Worm (Caenorhabditis elegans) whole organism, L3 larva: ENCODE results near the gene skpt-1.

Experiments
- R02D3.7 ChIP-seq: fragments of 150-350 bp; optimal IDR thresholded peaks from 2 replicates; lab custom pipeline; 2014; ENCODE audit warnings: missing biosample characterization, missing genetic modification characterization
- ZK546.5 ChIP-seq: sonication (generic microtip); optimal IDR thresholded peaks from 2 replicates; lab custom pipeline; 2017; ENCODE audit warnings: missing biosample characterization, missing genetic modification characterization
- aly-2 ChIP-seq: fragments of 150-350 bp; optimal IDR thresholded peaks from 2 replicates; lab custom pipeline; 2014; ENCODE audit warnings: missing biosample characterization, missing genetic modification characterization
- ama-1 ChIP-seq: fragments of 150-350 bp; optimal IDR thresholded peaks from 2 replicates; lab custom pipeline; 2018
- ceh-16 ChIP-seq: sonication (generic microtip); optimal IDR thresholded peaks from 2 replicates; lab custom pipeline; 2017; ENCODE audit warnings: missing biosample characterization, missing genetic modification characterization
- daf-12 ChIP-seq: fragments of 150-350 bp; optimal IDR thresholded peaks from 2 replicates; lab custom pipeline; 2014; ENCODE audit warnings: missing biosample characterization, missing genetic modification reagents, missing genetic modification characterization
- egl-5 ChIP-seq: fragments of 150-350 bp; optimal IDR thresholded peaks from 2 replicates; lab custom pipeline; 2017; ENCODE audit warnings: missing biosample characterization, missing genetic modification reagents, missing genetic modification characterization, inconsistent platforms
- elt-2 ChIP-seq: sonication (generic microtip); optimal IDR thresholded peaks from 2 replicates; lab custom pipeline; 2016; ENCODE audit warnings: missing genetic modification reagents, mild to moderate bottlenecking, missing genetic modification characterization, missing compliant biosample characterization
- elt-3 ChIP-seq, 3 experiments: fragments of 150-350 bp in 1 of 3; sonication (generic microtip) in 2 of 3; optimal IDR thresholded peaks; 2 replicates in 2 of 3; 4 replicates in 1 of 3; lab custom pipeline; 2014 to 2017; ENCODE audit warnings: missing biosample characterization in 3 of 3, missing genetic modification characterization in 3 of 3
- fkh-2 ChIP-seq: fragments of 150-350 bp; optimal IDR thresholded peaks from 2 replicates; lab custom pipeline; 2014; ENCODE audit warnings: missing biosample characterization, missing genetic modification reagents, missing genetic modification characterization
- fos-1 ChIP-seq: fragments of 150-350 bp; optimal IDR thresholded peaks from 2 replicates; lab custom pipeline; 2014; ENCODE audit warnings: missing biosample characterization, missing genetic modification characterization
- hmg-11 ChIP-seq: sonication (generic microtip); optimal IDR thresholded peaks from 2 replicates; lab custom pipeline; 2016; ENCODE audit warnings: missing genetic modification characterization, missing compliant biosample characterization
- jun-1 ChIP-seq: fragments of 150-350 bp; optimal IDR thresholded peaks from 2 replicates; lab custom pipeline; 2014; ENCODE audit warnings: missing biosample characterization, missing genetic modification reagents, missing genetic modification characterization
- lin-15B ChIP-seq: fragments of 150-350 bp; optimal IDR thresholded peaks from 2 replicates; lab custom pipeline; 2014; ENCODE audit warnings: missing biosample characterization, missing genetic modification characterization
- lsy-12 ChIP-seq: sonication (generic microtip); optimal IDR thresholded peaks from 2 replicates; lab custom pipeline; 2016; ENCODE audit warnings: mild to moderate bottlenecking, missing genetic modification characterization, missing compliant biosample characterization
- mml-1 ChIP-seq: fragments of 150-350 bp; sonication (generic microtip); optimal IDR thresholded peaks from 3 replicates; lab custom pipeline; 2014; ENCODE audit warnings: missing biosample characterization, missing genetic modification characterization
- nfya-1 ChIP-seq: sonication (generic microtip); optimal IDR thresholded peaks from 2 replicates; lab custom pipeline; 2017; ENCODE audit warnings: missing genetic modification characterization, mild to moderate bottlenecking, missing compliant biosample characterization, antibody characterized with exemption, moderate library complexity; ENCODE audit not compliant: insufficient read depth
- nhr-11 ChIP-seq: fragments of 150-350 bp; optimal IDR thresholded peaks from 2 replicates; lab custom pipeline; 2014; ENCODE audit warnings: missing biosample characterization, missing genetic modification characterization
- nhr-23 ChIP-seq: fragments of 150-350 bp; optimal IDR thresholded peaks from 2 replicates; lab custom pipeline; 2014; ENCODE audit warnings: missing biosample characterization, missing genetic modification reagents, missing genetic modification characterization
- nhr-237 ChIP-seq: fragments of 150-350 bp; optimal IDR thresholded peaks from 2 replicates; lab custom pipeline; 2014; ENCODE audit warnings: missing biosample characterization, missing genetic modification characterization
- nhr-25 ChIP-seq: sonication (generic microtip); optimal IDR thresholded peaks from 2 replicates; lab custom pipeline; 2017; ENCODE audit warnings: missing biosample characterization, missing genetic modification characterization
- nhr-43 ChIP-seq: sonication (generic microtip); optimal IDR thresholded peaks from 2 replicates; lab custom pipeline; 2016; ENCODE audit warnings: mild to moderate bottlenecking, missing genetic modification characterization, missing compliant biosample characterization; ENCODE audit not compliant: poor library complexity, severe bottlenecking
- nhr-76 ChIP-seq: fragments of 150-350 bp; sonication (generic microtip); optimal IDR thresholded peaks from 5 replicates; lab custom pipeline; 2014; ENCODE audit warnings: missing biosample characterization, missing genetic modification characterization
- pha-4 ChIP-seq: fragments of 150-350 bp; optimal IDR thresholded peaks from 2 replicates; lab custom pipeline; 2014; ENCODE audit warnings: missing biosample characterization, missing genetic modification reagents, missing genetic modification characterization
- pqm-1 ChIP-seq: fragments of 150-350 bp; optimal IDR thresholded peaks from 2 replicates; lab custom pipeline; 2017; ENCODE audit warnings: missing biosample characterization, missing genetic modification characterization, inconsistent platforms
- skn-1 ChIP-seq: fragments of 150-350 bp; optimal IDR thresholded peaks from 2 replicates; lab custom pipeline; 2014; ENCODE audit warnings: missing biosample characterization, missing genetic modification characterization
- snpc-4 ChIP-seq: fragments of 150-350 bp; optimal IDR thresholded peaks from 2 replicates; lab custom pipeline; 2014; ENCODE audit warnings: missing biosample characterization, missing genetic modification characterization
- zag-1 ChIP-seq: fragments of 150-350 bp; optimal IDR thresholded peaks from 2 replicates; lab custom pipeline; 2014; ENCODE audit warnings: missing biosample characterization, missing genetic modification characterization
- ztf-11 ChIP-seq: fragments of 150-350 bp; optimal IDR thresholded peaks from 2 replicates; lab custom pipeline; 2014; ENCODE audit warnings: missing biosample characterization, missing genetic modification characterization

Gene skpt-1

ce11 chrIII:5440540-5440939 is 7.7 kb downstream of the skpt-1 start, which contains the start of gene W03A5.6:
W03A5.6 (minus strand) TSS chrIII:5440640.
- no peak for TF ChIP-seq snpc-4 (tag; lab: Kevin White, UChicago)
- no peak for TF ChIP-seq mml-1 (tag; lab: Kevin White, UChicago)
- no peak for TF ChIP-seq ztf-11 (tag; lab: Kevin White, UChicago)
- TF ChIP-seq ZK546.5 (tag; lab: Kevin White, UChicago), result no peak
- no peak for TF ChIP-seq nhr-11 (tag; lab: Kevin White, UChicago)
- no peak for TF ChIP-seq jun-1 (tag; lab: Kevin White, UChicago)
- no peak for TF ChIP-seq fos-1 (tag; lab: Kevin White, UChicago)
- no peak for TF ChIP-seq nhr-43 (tag; lab: Kevin White, UChicago)
- no peak for TF ChIP-seq daf-12 (tag; lab: Kevin White, UChicago)
- no peak for TF ChIP-seq aly-2 (tag; lab: Kevin White, UChicago)
- no peak for TF ChIP-seq skn-1

- TF ChIP-seq nhr-237 (tag; lab: Kevin White, UChicago) (no peak), snpc-4 (tag; lab: Kevin White, UChicago) (no peak), elt-2 (peak; percentile 44), elt-3 (tag; optimal IDR thresholded peaks at IDR 0.05; lab: Kevin White, UChicago) (peak in 1 of 3 experiments; percentile 70)
Observed at ce11 chrIII:5438064-5438463, 10.1 kb downstream of the skpt-1 start.

- TF ChIP-seq lin-15B (tag; lab: Kevin White, UChicago) (no peak), mml-1 (tag; lab: Kevin White, UChicago) (no peak), lsy-12 (tag; lab: Kevin White, UChicago) (no peak), R02D3.7 (tag; lab: Kevin White, UChicago) (no peak), pha-4 (tag; lab: Kevin White, UChicago) (no peak), egl-5 (tag; lab: Kevin White, UChicago) (no peak), hmg-11 (tag; lab: Kevin White, UChicago) (no peak)
Observed at ce11 chrIII:5436306-5436705, 11.9 kb downstream of the skpt-1 start.

ce11 chrIII:5427096-5427495 is 21.1 kb downstream of the skpt-1 start:
- TF ChIP-seq egl-5 (tag; lab: Kevin White, UChicago) (no peak), nhr-237 (tag; lab: Kevin White, UChicago) (no peak), nhr-76 (no peak), mml-1 (tag; lab: Kevin White, UChicago) (no peak), ama-1 (no peak), daf-12 (tag; lab: Kevin White, UChicago) (no peak), aly-2 (tag; lab: Kevin White, UChicago) (no peak), elt-2 (no peak), fkh-2 (tag; lab: Kevin White, UChicago) (no peak), zag-1 (no peak), fos-1 (tag; lab: Kevin White, UChicago) (no peak), nhr-23 (tag; lab: Kevin White, UChicago) (no peak), nhr-25 (tag; lab: Kevin White, UChicago) (no peak)

ce11 chrIII:5424363-5424762 is 23.8 kb downstream of the skpt-1 start:
- TF ChIP-seq ceh-16, result no peak
- TF ChIP-seq nhr-23 (tag; lab: Kevin White, UChicago), result peak; percentile 56
- TF ChIP-seq nfya-1 (tag; lab: Kevin White, UChicago), result peak; percentile 1
- no peak for TF ChIP-seq mml-1 (tag; lab: Kevin White, UChicago)
- TF ChIP-seq nhr-11 (tag; lab: Kevin White, UChicago), result no peak
- TF ChIP-seq ZK546.5 (tag; lab: Kevin White, UChicago), result no peak
- TF ChIP-seq pha-4 (tag; lab: Kevin White, UChicago), result peak; percentile 54
- TF ChIP-seq pqm-1 (tag; lab: Kevin White, UChicago), result no peak
- TF ChIP-seq elt-2, result no peak
- TF ChIP-seq ztf-11 (tag; lab: Kevin White, UChicago), result no peak

ce11 chrIII:5423665-5424133 is 24.5 kb downstream of the skpt-1 start, which contains the start of gene dnj-24:
dnj-24 (minus strand) TSS chrIII:5424083.
- peak; percentile 36 for TF ChIP-seq nhr-23 (tag; lab: Kevin White, UChicago)
- no peak for TF ChIP-seq egl-5 (tag; lab: Kevin White, UChicago)
- TF ChIP-seq nhr-43 (tag; lab: Kevin White, UChicago), result peak; percentile 35
- TF ChIP-seq R02D3.7 (tag; lab: Kevin White, UChicago), result no peak
- peak; percentile 73 for TF ChIP-seq nhr-25 (tag; lab: Kevin White, UChicago)
